Worm (Caenorhabditis elegans) whole organism, L3 larva: ENCODE measurements around the gene T07D1.3.

Experiments
- R02D3.7 ChIP-seq: fragments of 150-350 bp; optimal IDR thresholded peaks from 2 replicates; lab custom pipeline; 2014; ENCODE audit warnings: missing biosample characterization, missing genetic modification characterization
- aly-2 ChIP-seq: fragments of 150-350 bp; optimal IDR thresholded peaks from 2 replicates; lab custom pipeline; 2014; ENCODE audit warnings: missing biosample characterization, missing genetic modification characterization
- ama-1 ChIP-seq: fragments of 150-350 bp; optimal IDR thresholded peaks from 2 replicates; lab custom pipeline; 2018
- ceh-82 ChIP-seq: fragments of 150-350 bp; optimal IDR thresholded peaks from 2 replicates; lab custom pipeline; 2014; ENCODE audit warnings: missing biosample characterization, missing genetic modification characterization
- ceh-9 ChIP-seq: sonication (generic microtip); optimal IDR thresholded peaks from 2 replicates; lab custom pipeline; 2018; ENCODE audit warnings: missing biosample characterization, missing genetic modification characterization
- daf-12 ChIP-seq: fragments of 150-350 bp; optimal IDR thresholded peaks from 2 replicates; lab custom pipeline; 2014; ENCODE audit warnings: missing biosample characterization, missing genetic modification reagents, missing genetic modification characterization
- egl-5 ChIP-seq: fragments of 150-350 bp; optimal IDR thresholded peaks from 2 replicates; lab custom pipeline; 2017; ENCODE audit warnings: missing biosample characterization, missing genetic modification reagents, missing genetic modification characterization, inconsistent platforms
- elt-1 ChIP-seq: fragments of 150-350 bp; optimal IDR thresholded peaks from 2 replicates; lab custom pipeline; 2014; ENCODE audit warnings: missing biosample characterization, missing genetic modification characterization
- elt-2 ChIP-seq: sonication (generic microtip); optimal IDR thresholded peaks from 2 replicates; lab custom pipeline; 2016; ENCODE audit warnings: missing genetic modification reagents, mild to moderate bottlenecking, missing genetic modification characterization, missing compliant biosample characterization
- eor-1 ChIP-seq, 2 experiments: fragments of 150-350 bp; optimal IDR thresholded peaks; 2 replicates each; lab custom pipeline; 2014 to 2018; ENCODE audit warnings: missing biosample characterization in 2 of 2, missing genetic modification characterization in 2 of 2
- fkh-10 ChIP-seq: sonication (generic microtip); optimal IDR thresholded peaks from 2 replicates; lab custom pipeline; 2017; ENCODE audit warnings: missing biosample characterization, missing genetic modification reagents, missing genetic modification characterization
- fkh-2 ChIP-seq: fragments of 150-350 bp; optimal IDR thresholded peaks from 2 replicates; lab custom pipeline; 2014; ENCODE audit warnings: missing biosample characterization, missing genetic modification reagents, missing genetic modification characterization
- fos-1 ChIP-seq: fragments of 150-350 bp; optimal IDR thresholded peaks from 2 replicates; lab custom pipeline; 2014; ENCODE audit warnings: missing biosample characterization, missing genetic modification characterization
- hmg-11 ChIP-seq: sonication (generic microtip); optimal IDR thresholded peaks from 2 replicates; lab custom pipeline; 2016; ENCODE audit warnings: missing genetic modification characterization, missing compliant biosample characterization
- jun-1 ChIP-seq: fragments of 150-350 bp; optimal IDR thresholded peaks from 2 replicates; lab custom pipeline; 2014; ENCODE audit warnings: missing biosample characterization, missing genetic modification reagents, missing genetic modification characterization
- lin-15B ChIP-seq: fragments of 150-350 bp; optimal IDR thresholded peaks from 2 replicates; lab custom pipeline; 2014; ENCODE audit warnings: missing biosample characterization, missing genetic modification characterization
- lsy-12 ChIP-seq: sonication (generic microtip); optimal IDR thresholded peaks from 2 replicates; lab custom pipeline; 2016; ENCODE audit warnings: mild to moderate bottlenecking, missing genetic modification characterization, missing compliant biosample characterization
- mml-1 ChIP-seq: fragments of 150-350 bp; sonication (generic microtip); optimal IDR thresholded peaks from 3 replicates; lab custom pipeline; 2014; ENCODE audit warnings: missing biosample characterization, missing genetic modification characterization
- nhr-12 ChIP-seq: fragments of 150-350 bp; optimal IDR thresholded peaks from 2 replicates; lab custom pipeline; 2014; ENCODE audit warnings: missing biosample characterization, missing genetic modification characterization
- nhr-23 ChIP-seq: fragments of 150-350 bp; optimal IDR thresholded peaks from 2 replicates; lab custom pipeline; 2014; ENCODE audit warnings: missing biosample characterization, missing genetic modification reagents, missing genetic modification characterization
- nhr-237 ChIP-seq: fragments of 150-350 bp; optimal IDR thresholded peaks from 2 replicates; lab custom pipeline; 2014; ENCODE audit warnings: missing biosample characterization, missing genetic modification characterization
- nhr-25 ChIP-seq: sonication (generic microtip); optimal IDR thresholded peaks from 2 replicates; lab custom pipeline; 2017; ENCODE audit warnings: missing biosample characterization, missing genetic modification characterization
- nhr-28 ChIP-seq: fragments of 150-350 bp; optimal IDR thresholded peaks from 2 replicates; lab custom pipeline; 2014; ENCODE audit warnings: missing biosample characterization, missing genetic modification characterization
- nhr-76 ChIP-seq: fragments of 150-350 bp; sonication (generic microtip); optimal IDR thresholded peaks from 5 replicates; lab custom pipeline; 2014; ENCODE audit warnings: missing biosample characterization, missing genetic modification characterization
- nhr-77 ChIP-seq: fragments of 150-350 bp; optimal IDR thresholded peaks from 2 replicates; lab custom pipeline; 2014; ENCODE audit warnings: missing biosample characterization, missing genetic modification characterization
- pha-4 ChIP-seq: fragments of 150-350 bp; optimal IDR thresholded peaks from 2 replicates; lab custom pipeline; 2014; ENCODE audit warnings: missing biosample characterization, missing genetic modification reagents, missing genetic modification characterization
- pqm-1 ChIP-seq: fragments of 150-350 bp; optimal IDR thresholded peaks from 2 replicates; lab custom pipeline; 2017; ENCODE audit warnings: missing biosample characterization, missing genetic modification characterization, inconsistent platforms
- skn-1 ChIP-seq: fragments of 150-350 bp; optimal IDR thresholded peaks from 2 replicates; lab custom pipeline; 2014; ENCODE audit warnings: missing biosample characterization, missing genetic modification characterization
- snpc-4 ChIP-seq: fragments of 150-350 bp; optimal IDR thresholded peaks from 2 replicates; lab custom pipeline; 2014; ENCODE audit warnings: missing biosample characterization, missing genetic modification characterization
- tbx-2 ChIP-seq: sonication (generic microtip); optimal IDR thresholded peaks from 2 replicates; lab custom pipeline; 2016; ENCODE audit warnings: mild to moderate bottlenecking, missing genetic modification characterization, missing compliant biosample characterization
- unc-62 ChIP-seq: fragments of 150-350 bp; sonication (generic microtip); optimal IDR thresholded peaks from 4 replicates; lab custom pipeline; 2014; ENCODE audit warnings: missing biosample characterization, missing genetic modification reagents, missing genetic modification characterization
- ztf-11 ChIP-seq: fragments of 150-350 bp; optimal IDR thresholded peaks from 2 replicates; lab custom pipeline; 2014; ENCODE audit warnings: missing biosample characterization, missing genetic modification characterization
- ztf-4 ChIP-seq: fragments of 150-350 bp; optimal IDR thresholded peaks from 2 replicates; lab custom pipeline; 2014; ENCODE audit warnings: missing biosample characterization, missing genetic modification characterization

Gene T07D1.3

DNA sequence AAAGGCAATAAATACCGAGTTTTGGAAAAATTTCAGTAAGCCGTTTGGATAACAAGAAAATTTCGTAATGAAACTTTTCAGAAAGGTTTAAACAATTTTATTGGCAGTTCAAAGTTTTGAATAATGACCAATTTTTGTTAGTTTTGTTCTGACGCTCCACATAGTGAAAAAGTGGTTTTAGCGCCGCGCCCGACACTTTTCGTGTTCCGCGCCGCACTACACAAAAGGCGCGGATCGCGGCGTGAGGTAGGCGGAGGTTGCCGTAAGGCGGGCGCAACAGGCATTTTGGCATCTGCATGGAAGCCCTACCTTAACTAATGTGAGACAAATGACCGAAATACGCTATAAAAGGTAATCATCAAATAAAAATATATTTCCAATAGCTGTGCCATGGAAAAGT lies 18.5 kb upstream of the T07D1.3 start:
- no peak for TF ChIP-seq jun-1 (tag; lab: Kevin White, UChicago)
- no peak for TF ChIP-seq fkh-2
- no peak for TF ChIP-seq lin-15B (tag; lab: Kevin White, UChicago)
- no peak for TF ChIP-seq nhr-77
- no peak for TF ChIP-seq pqm-1 (tag; lab: Kevin White, UChicago)
- TF ChIP-seq ceh-9 (tag; lab: Kevin White, UChicago): no peak
- no peak for TF ChIP-seq unc-62 (GFP tag; lab: Kevin White, UChicago)
- TF ChIP-seq ztf-11 (tag; lab: Kevin White, UChicago): no peak
- TF ChIP-seq hmg-11 (tag; lab: Kevin White, UChicago): no peak
- TF ChIP-seq egl-5 (tag; lab: Kevin White, UChicago): no peak
- TF ChIP-seq nhr-28 (tag; lab: Kevin White, UChicago): no peak
- no peak for TF ChIP-seq eor-1 (tag; optimal IDR thresholded peaks at IDR 0.05; lab: Kevin White, UChicago)
- TF ChIP-seq lsy-12 (tag; lab: Kevin White, UChicago): no peak
- no peak for TF ChIP-seq nhr-25 (tag; lab: Kevin White, UChicago)
- no peak for TF ChIP-seq R02D3.7

DNA sequence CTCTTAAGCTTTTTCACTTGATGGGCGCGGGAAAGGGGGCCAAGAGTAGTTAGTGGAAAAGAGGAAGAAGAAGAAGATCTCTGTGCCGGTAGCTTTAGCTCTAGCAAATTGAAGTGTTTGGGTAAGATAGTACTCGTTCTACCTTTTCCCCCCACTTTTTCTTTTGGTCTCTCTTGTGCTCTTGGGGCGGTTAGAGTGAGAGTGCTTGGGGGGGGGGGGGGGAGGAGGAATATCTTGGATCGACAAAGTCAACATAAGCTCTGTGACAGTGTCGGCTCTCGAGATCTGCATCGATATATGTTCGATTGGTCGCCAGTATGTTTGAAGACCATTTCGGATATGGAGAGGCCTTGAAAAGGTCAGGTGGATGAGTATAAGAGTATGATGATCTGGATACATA lies 16.6 kb upstream of the T07D1.3 start, which contains the start of gene fox-1:
Gene fox-1 (minus strand): TSS at position 101 of the 400 bp plus-strand sequence.
- TF ChIP-seq hmg-11 (tag; lab: Kevin White, UChicago): no peak
- peak; percentile 23 for TF ChIP-seq pha-4 (tag; lab: Kevin White, UChicago)
- TF ChIP-seq daf-12 (tag; lab: Kevin White, UChicago): no peak
- TF ChIP-seq aly-2 (tag; lab: Kevin White, UChicago): no peak
- TF ChIP-seq ztf-4 (tag; lab: Kevin White, UChicago): no peak

DNA sequence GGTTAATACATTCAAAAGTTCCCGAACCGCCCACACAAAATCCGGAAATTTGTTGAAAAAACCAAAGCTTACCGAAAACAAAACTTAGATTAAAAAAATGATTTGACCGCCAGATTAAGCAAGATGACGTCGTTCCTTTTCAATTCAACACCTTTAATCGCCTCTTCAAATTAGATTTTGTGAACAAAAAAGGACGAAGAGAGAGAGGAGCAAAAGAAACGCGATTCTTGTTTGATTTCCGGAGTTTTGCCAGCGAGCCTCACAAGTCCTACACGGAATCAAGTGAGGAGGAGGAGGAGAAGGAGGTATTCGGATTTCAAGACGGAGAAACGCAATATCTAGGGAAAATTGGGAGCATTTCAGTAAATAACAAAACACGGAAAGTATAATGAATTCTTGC lies 14.3 kb upstream of the T07D1.3 start:
- TF ChIP-seq elt-1 (tag; lab: Kevin White, UChicago) (no peak), nhr-28 (tag; lab: Kevin White, UChicago) (no peak), lin-15B (tag; lab: Kevin White, UChicago) (no peak), jun-1 (tag; lab: Kevin White, UChicago) (no peak), tbx-2 (no peak), fkh-10 (peak; percentile 76)
- TF ChIP-seq, all 47 proteins: peak for 1

DNA sequence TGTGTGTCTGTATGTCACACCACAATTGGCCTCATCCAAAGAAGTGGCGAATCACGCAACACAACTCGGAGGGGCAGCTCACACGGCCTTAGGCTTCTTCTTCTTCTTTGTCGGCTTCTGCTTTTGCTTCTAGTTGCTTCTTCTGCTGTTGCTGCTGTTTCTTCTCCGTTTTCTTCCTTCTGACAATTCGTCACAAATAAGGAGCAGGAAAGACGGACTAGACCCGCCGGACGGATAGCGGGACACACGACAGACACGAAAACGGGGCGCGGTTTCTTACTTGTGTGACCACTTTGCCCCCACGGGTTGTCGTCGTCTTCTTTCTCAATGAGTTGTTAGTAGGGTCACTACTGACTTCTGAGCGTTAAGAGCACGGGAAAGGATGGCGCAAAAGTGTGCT lies 12.9 kb upstream of the T07D1.3 start:
- TF ChIP-seq fkh-10 (peak; percentile 71), nhr-237 (no peak)

DNA sequence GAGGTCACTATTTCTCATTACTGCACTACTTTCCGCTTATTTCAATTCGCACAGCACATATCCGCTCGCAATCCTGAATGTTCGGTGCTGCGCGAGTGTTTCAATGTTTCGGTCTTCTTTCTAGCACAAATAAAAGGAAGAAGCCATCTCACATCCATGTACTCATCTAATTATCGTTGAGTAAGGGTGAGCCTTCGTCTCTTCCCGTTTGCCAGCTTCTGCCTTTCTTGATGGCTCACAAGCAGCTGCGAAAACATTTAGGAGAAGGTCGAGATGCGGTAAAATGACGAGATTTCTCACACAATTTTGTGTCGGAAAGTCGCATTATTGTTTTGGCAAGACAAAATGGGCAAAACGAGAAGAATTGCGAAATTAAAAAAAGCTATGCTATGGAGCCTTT lies 11.7 kb upstream of the T07D1.3 start:
- no peak for TF ChIP-seq nhr-76 (tag; lab: Kevin White, UChicago)
- TF ChIP-seq elt-1 (tag; lab: Kevin White, UChicago): no peak
- no peak for TF ChIP-seq ceh-82 (tag; lab: Kevin White, UChicago)
- no peak for TF ChIP-seq elt-2 (tag; lab: Kevin White, UChicago)
- no peak for TF ChIP-seq fos-1 (tag; lab: Kevin White, UChicago)
- TF ChIP-seq nhr-25 (tag; lab: Kevin White, UChicago): no peak
- TF ChIP-seq pha-4 (tag; lab: Kevin White, UChicago): no peak
- no peak for TF ChIP-seq nhr-23 (tag; lab: Kevin White, UChicago)
- no peak for TF ChIP-seq ztf-11 (tag; lab: Kevin White, UChicago)
- TF ChIP-seq daf-12 (tag; lab: Kevin White, UChicago): no peak
- no peak for TF ChIP-seq R02D3.7
- TF ChIP-seq skn-1 (tag; lab: Kevin White, UChicago): no peak
- no peak for TF ChIP-seq lin-15B (tag; lab: Kevin White, UChicago)
- TF ChIP-seq fkh-2: no peak
- TF ChIP-seq unc-62 (GFP tag; lab: Kevin White, UChicago): no peak
- TF ChIP-seq eor-1 (tag; optimal IDR thresholded peaks at IDR 0.05; lab: Kevin White, UChicago): no peak
- TF ChIP-seq mml-1 (tag; lab: Kevin White, UChicago): no peak
- no peak for TF ChIP-seq ceh-9 (tag; lab: Kevin White, UChicago)
- no peak for TF ChIP-seq snpc-4 (tag; lab: Kevin White, UChicago)
- TF ChIP-seq pqm-1 (tag; lab: Kevin White, UChicago): no peak
- TF ChIP-seq, all 47 proteins: peak for 0

DNA sequence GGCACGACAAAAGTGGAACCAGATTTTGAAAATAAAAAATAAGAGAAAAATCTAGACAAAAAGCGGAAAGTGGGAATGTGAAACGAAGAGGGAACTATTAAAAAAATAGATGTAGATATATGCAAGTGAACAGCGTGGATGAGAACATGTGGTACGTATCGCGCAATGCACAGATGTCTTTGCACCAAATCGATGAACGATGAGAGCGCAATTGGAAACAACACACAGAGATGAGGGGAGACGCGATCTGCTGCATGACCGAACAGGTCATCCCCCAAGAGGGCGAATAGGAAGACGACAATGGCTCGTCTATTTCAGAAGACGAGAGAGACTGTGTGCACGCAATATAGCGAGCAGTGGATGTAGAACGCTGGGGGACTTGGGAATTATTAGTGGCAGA lies 9.5 kb upstream of the T07D1.3 start:
- TF ChIP-seq aly-2 (tag; lab: Kevin White, UChicago) (no peak), ama-1 (lab: Kevin White, UChicago) (no peak), nhr-12 (tag; lab: Kevin White, UChicago) (no peak)
- TF ChIP-seq, all 47 proteins: peak for 0
